Worm (Caenorhabditis elegans) whole organism, L1 larva: ENCODE results near the gene nfyc-1.

ENCODE experiments used
- C16A3.4 ChIP-seq: fragments of 150-350 bp; optimal IDR thresholded peaks from 2 replicates; lab custom pipeline; 2014; ENCODE audit warnings: missing biosample characterization, missing genetic modification characterization
- Y116A8C.19 ChIP-seq: sonication (generic microtip); optimal IDR thresholded peaks from 2 replicates; lab custom pipeline; 2016; ENCODE audit warnings: missing compliant biosample characterization, missing genetic modification characterization, borderline replicate concordance
- alr-1 ChIP-seq: fragments of 200-800 bp; sonication (Bioruptor generic); optimal IDR thresholded peaks from 2 replicates; lab custom pipeline; 2018; ENCODE audit warnings: borderline replicate concordance, mild to moderate bottlenecking, missing genetic modification characterization, missing compliant biosample characterization
- aly-2 ChIP-seq: fragments of 150-350 bp; optimal IDR thresholded peaks from 2 replicates; lab custom pipeline; 2014; ENCODE audit warnings: missing biosample characterization, missing genetic modification characterization
- blmp-1 ChIP-seq: fragments of 150-350 bp; optimal IDR thresholded peaks from 2 replicates; lab custom pipeline; 2014; ENCODE audit warnings: missing biosample characterization, missing genetic modification characterization
- ceh-90 ChIP-seq: sonication (generic microtip); optimal IDR thresholded peaks from 2 replicates; lab custom pipeline; 2016; ENCODE audit warnings: missing genetic modification characterization, missing compliant biosample characterization
- ces-1 ChIP-seq: fragments of 150-350 bp; optimal IDR thresholded peaks from 2 replicates; lab custom pipeline; 2014; ENCODE audit warnings: missing biosample characterization, missing genetic modification reagents, missing genetic modification characterization
- dpl-1 ChIP-seq, 3 experiments: fragments of 150-350 bp in 2 of 3; sonication (generic microtip) in 1 of 3; optimal IDR thresholded peaks; 2 replicates each; lab custom pipeline; 2014 to 2017; ENCODE audit warnings: missing biosample characterization in 3 of 3, missing genetic modification characterization in 3 of 3, missing genetic modification reagents in 3 of 3
- efl-1 ChIP-seq, 4 experiments: fragments of 150-350 bp; optimal IDR thresholded peaks in 3 of 4; peaks in 1 of 4; 1 replicate in 1 of 4; 2 replicates in 3 of 4; lab custom pipeline; 2014; ENCODE audit warnings: missing biosample characterization in 2 of 4, missing genetic modification characterization in 2 of 4, missing genetic modification reagents in 2 of 4
- elt-2 ChIP-seq: sonication (generic microtip); optimal IDR thresholded peaks from 2 replicates; lab custom pipeline; 2016; ENCODE audit warnings: missing genetic modification characterization, mild to moderate bottlenecking, inconsistent platforms, missing compliant biosample characterization, missing genetic modification reagents
- ets-5 ChIP-seq: fragments of 200-800 bp; sonication (Bioruptor generic); IDR thresholded peaks from 2 replicates; pipeline ENCODE4 v1.3.6; 2022; ENCODE audit warnings: missing genetic modification characterization, missing compliant biosample characterization
- hlh-17 ChIP-seq: fragments of 200-800 bp; sonication (Bioruptor generic); optimal IDR thresholded peaks from 2 replicates; lab custom pipeline; 2018; ENCODE audit warnings: missing genetic modification characterization, mild to moderate bottlenecking, missing compliant biosample characterization, moderate library complexity, borderline replicate concordance
- lin-13 ChIP-seq: fragments of 150-350 bp; optimal IDR thresholded peaks from 2 replicates; lab custom pipeline; 2014; ENCODE audit warnings: missing biosample characterization, missing genetic modification reagents, missing genetic modification characterization
- lin-14 ChIP-seq: fragments of 200-800 bp; sonication (Bioruptor generic); optimal IDR thresholded peaks from 2 replicates; lab custom pipeline; 2018; ENCODE audit warnings: mild to moderate bottlenecking, missing genetic modification characterization, moderate library complexity, missing compliant biosample characterization
- lin-35 ChIP-seq, 2 experiments: fragments of 150-350 bp; optimal IDR thresholded peaks; 2 replicates each; lab custom pipeline; 2014; ENCODE audit warnings: missing biosample characterization in 2 of 2, missing genetic modification characterization in 2 of 2, missing genetic modification reagents in 2 of 2
- lir-3 ChIP-seq: sonication (generic microtip); optimal IDR thresholded peaks from 2 replicates; lab custom pipeline; 2016; ENCODE audit warnings: mild to moderate bottlenecking, missing genetic modification characterization, moderate library complexity, missing compliant biosample characterization; ENCODE audit not compliant: poor library complexity
- mab-9 ChIP-seq: fragments of 200-800 bp; sonication (Bioruptor generic); IDR thresholded peaks from 2 replicates; pipeline ENCODE4 v1.3.6; 2022; ENCODE audit warnings: missing genetic modification reagents, missing genetic modification characterization, missing compliant biosample characterization
- mef-2 ChIP-seq: fragments of 150-350 bp; optimal IDR thresholded peaks from 2 replicates; lab custom pipeline; 2014; ENCODE audit warnings: missing biosample characterization, missing genetic modification characterization
- mep-1 ChIP-seq: fragments of 150-350 bp; optimal IDR thresholded peaks from 2 replicates; lab custom pipeline; 2014; ENCODE audit warnings: missing biosample characterization, missing genetic modification characterization
- nhr-20 ChIP-seq: sonication (generic microtip); optimal IDR thresholded peaks from 2 replicates; lab custom pipeline; 2016; ENCODE audit warnings: mild to moderate bottlenecking, missing genetic modification characterization, missing compliant biosample characterization
- nhr-237 ChIP-seq: fragments of 150-350 bp; optimal IDR thresholded peaks from 2 replicates; lab custom pipeline; 2014; ENCODE audit warnings: missing biosample characterization, missing genetic modification characterization
- nhr-71 ChIP-seq: sonication (generic microtip); optimal IDR thresholded peaks from 2 replicates; lab custom pipeline; 2016; ENCODE audit warnings: mild to moderate bottlenecking, missing genetic modification characterization, moderate library complexity, missing compliant biosample characterization
- nhr-76 ChIP-seq: sonication (generic microtip); optimal IDR thresholded peaks from 2 replicates; lab custom pipeline; 2017; ENCODE audit warnings: missing biosample characterization, missing genetic modification characterization
- nhr-84 ChIP-seq: sonication (generic microtip); optimal IDR thresholded peaks from 2 replicates; lab custom pipeline; 2017; ENCODE audit warnings: missing biosample characterization, missing genetic modification characterization
- nhr-85 ChIP-seq: sonication (generic microtip); peaks from one replicate; lab custom pipeline; 2016; ENCODE audit warnings: missing genetic modification characterization, inconsistent platforms, missing compliant biosample characterization
- nhr-90 ChIP-seq: sonication (generic microtip); optimal IDR thresholded peaks from 2 replicates; lab custom pipeline; 2016; ENCODE audit warnings: mild to moderate bottlenecking, missing genetic modification characterization, missing compliant biosample characterization; ENCODE audit not compliant: poor library complexity
- pqm-1 ChIP-seq: sonication (generic microtip); optimal IDR thresholded peaks from 3 replicates; lab custom pipeline; 2017; ENCODE audit warnings: missing biosample characterization, missing genetic modification characterization
- rnt-1 ChIP-seq: sonication (generic microtip); optimal IDR thresholded peaks from 2 replicates; lab custom pipeline; 2016; ENCODE audit warnings: mild to moderate bottlenecking, missing genetic modification characterization, moderate library complexity, missing compliant biosample characterization
- skn-1 ChIP-seq: fragments of 150-350 bp; optimal IDR thresholded peaks from 2 replicates; lab custom pipeline; 2014; ENCODE audit warnings: missing biosample characterization, missing genetic modification characterization
- snu-23 ChIP-seq: sonication (generic microtip); optimal IDR thresholded peaks from 2 replicates; lab custom pipeline; 2016; ENCODE audit warnings: missing genetic modification characterization, missing compliant biosample characterization
- sox-4 ChIP-seq: sonication (generic microtip); optimal IDR thresholded peaks from 2 replicates; lab custom pipeline; 2016; ENCODE audit warnings: missing genetic modification characterization, missing compliant biosample characterization
- sptf-1 ChIP-seq: fragments of 150-350 bp; optimal IDR thresholded peaks from 2 replicates; lab custom pipeline; 2014; ENCODE audit warnings: missing biosample characterization, missing genetic modification characterization
- sup-37 ChIP-seq: fragments of 200-800 bp; sonication (Bioruptor generic); optimal IDR thresholded peaks from 2 replicates; lab custom pipeline; 2018; ENCODE audit warnings: mild to moderate bottlenecking, missing genetic modification characterization, missing compliant biosample characterization
- swsn-7 ChIP-seq: sonication (generic microtip); optimal IDR thresholded peaks from 2 replicates; lab custom pipeline; 2016; ENCODE audit warnings: missing genetic modification characterization, missing compliant biosample characterization
- tlp-1 ChIP-seq: fragments of 150-350 bp; optimal IDR thresholded peaks from 2 replicates; lab custom pipeline; 2014; ENCODE audit warnings: missing biosample characterization, missing genetic modification characterization
- unc-62 ChIP-seq: fragments of 150-350 bp; optimal IDR thresholded peaks from 2 replicates; lab custom pipeline; 2014; ENCODE audit warnings: missing biosample characterization, missing genetic modification reagents, missing genetic modification characterization
- unc-98 ChIP-seq: fragments of 200-800 bp; sonication (Bioruptor generic); IDR thresholded peaks from 2 replicates; pipeline ENCODE4 v1.3.6; 2022; ENCODE audit warnings: missing genetic modification characterization, missing compliant biosample characterization
- zag-1 ChIP-seq: fragments of 150-350 bp; optimal IDR thresholded peaks from 2 replicates; lab custom pipeline; 2014; ENCODE audit warnings: missing biosample characterization, missing genetic modification characterization
- ztf-4 ChIP-seq: fragments of 150-350 bp; optimal IDR thresholded peaks from 2 replicates; lab custom pipeline; 2014; ENCODE audit warnings: missing biosample characterization, missing genetic modification characterization

The nfyc-1 gene

ce11 chrII:57873-58272 lies 14.2 kb downstream of the nfyc-1 start:
- TF ChIP-seq tlp-1 (no peak), efl-1 (optimal IDR thresholded peaks at IDR 0.05; lab: Kevin White, UChicago) (no peak), efl-1 (GFP tag; optimal IDR thresholded peaks at IDR 0.05 in 1 of 2; lab: Kevin White, UChicago) (peak in 1 of 2 experiments; percentile 60)

ce11 chrII:60049-60448 lies 16.3 kb downstream of the nfyc-1 start:
- TF ChIP-seq skn-1 (tag; lab: Kevin White, UChicago) (no peak), lin-14 (GFP tag; lab: Kevin White, UChicago) (peak; percentile 50), snu-23 (peak; percentile 54), lir-3 (tag; lab: Kevin White, UChicago) (no peak), blmp-1 (tag; lab: Kevin White, UChicago) (peak; percentile 59), mep-1 (no peak), lin-35 (GFP tag; optimal IDR thresholded peaks at IDR 0.05; lab: Kevin White, UChicago) (peak in 1 of 2 experiments; percentile 16), rnt-1 (tag; lab: Kevin White, UChicago) (no peak), sup-37 (GFP tag; lab: Kevin White, UChicago) (no peak), nhr-71 (tag; lab: Kevin White, UChicago) (peak; percentile 3), tlp-1 (no peak), Y116A8C.19 (tag; lab: Kevin White, UChicago) (no peak), nhr-20 (tag; lab: Kevin White, UChicago) (peak; percentile 24), nhr-85 (tag; lab: Kevin White, UChicago) (peak; percentile 65)

- TF ChIP-seq nhr-85 (tag; lab: Kevin White, UChicago), result no peak
- no peak for TF ChIP-seq nhr-237 (tag; lab: Kevin White, UChicago)
- TF ChIP-seq dpl-1 (GFP tag; optimal IDR thresholded peaks at IDR 0.05; lab: Kevin White, UChicago), result no peak
- TF ChIP-seq ces-1 (GFP tag; lab: Kevin White, UChicago), result no peak
- no peak for TF ChIP-seq nhr-90
- no peak for TF ChIP-seq nhr-76
- no peak for TF ChIP-seq mef-2 (tag; lab: Kevin White, UChicago)
- TF ChIP-seq ceh-90 (tag; lab: Kevin White, UChicago), result no peak
- TF ChIP-seq hlh-17 (GFP tag; lab: Kevin White, UChicago), result no peak
- TF ChIP-seq mab-9, result no peak
- no peak for TF ChIP-seq nhr-20 (tag; lab: Kevin White, UChicago)
- TF ChIP-seq snu-23, result no peak
- no peak for TF ChIP-seq skn-1 (tag; lab: Kevin White, UChicago)
- no peak for TF ChIP-seq sptf-1
- no peak for TF ChIP-seq elt-2 (tag; lab: Kevin White, UChicago)
- no peak for TF ChIP-seq nhr-84
- TF ChIP-seq zag-1 (tag; lab: Kevin White, UChicago), result no peak
- no peak for TF ChIP-seq alr-1
- TF ChIP-seq ets-5 (GFP tag; lab: Robert Waterston, UW), result no peak
Observed at ce11 chrII:61013-61412, 17.3 kb downstream of the nfyc-1 start, which contains the start of gene C23H3.2. TSS of gene C23H3.2 (plus strand) at chrII:61313.

ce11 chrII:65484-65883 lies 21.8 kb downstream of the nfyc-1 start:
- TF ChIP-seq swsn-7 (tag; lab: Kevin White, UChicago) (no peak), lin-13 (no peak), mef-2 (tag; lab: Kevin White, UChicago) (no peak), pqm-1 (tag; lab: Kevin White, UChicago) (peak; percentile 54), unc-62 (GFP tag; lab: Kevin White, UChicago) (no peak), sox-4 (tag; lab: Kevin White, UChicago) (no peak), aly-2 (no peak), nhr-90 (no peak), C16A3.4 (tag; lab: Kevin White, UChicago) (no peak), unc-98 (GFP tag; lab: Robert Waterston, UW) (no peak), ztf-4 (tag; lab: Kevin White, UChicago) (no peak), elt-2 (tag; lab: Kevin White, UChicago) (peak; percentile 7)
